Worm (Caenorhabditis elegans): ENCODE measurements around the gene tsct-1.

The tsct-1 gene

ce11 chrX:12480447-12480998 lies 46.6 kb downstream of the tsct-1 start, which contains the start of gene atf-6:
TSS of gene atf-6 (plus strand) at chrX:12480948.
- peak; percentile 53 for TF ChIP-seq nhr-237 (tag; optimal IDR thresholded peaks at IDR 0.05)
- no peak for TF ChIP-seq ceh-39 (tag; optimal IDR thresholded peaks at IDR 0.05)
- no peak for TF ChIP-seq tbx-8 (GFP tag; optimal IDR thresholded peaks at IDR 0.05)
- TF ChIP-seq bed-3 (GFP tag; optimal IDR thresholded peaks at IDR 0.05), result no peak
- TF ChIP-seq nhr-28 (tag; optimal IDR thresholded peaks at IDR 0.05), result no peak
- peak; percentile 46 for TF ChIP-seq lsy-2 (tag; optimal IDR thresholded peaks at IDR 0.05)
- peak; percentile 40 for TF ChIP-seq ces-1 (GFP tag; optimal IDR thresholded peaks at IDR 0.05)
- peak; percentile 71 for TF ChIP-seq unc-120 (tag; optimal IDR thresholded peaks at IDR 0.05; ENCODE audit: poor library complexity, severe bottlenecking)
- TF ChIP-seq ztf-11 (tag; optimal IDR thresholded peaks at IDR 0.05), result peak; percentile 6
- peak; percentile 46 for TF ChIP-seq nhr-2 (tag; optimal IDR thresholded peaks at IDR 0.05)
- TF ChIP-seq lin-32 (GFP tag; optimal IDR thresholded peaks at IDR 0.05), result peak; percentile 49
- TF ChIP-seq ceh-83 (GFP tag; optimal IDR thresholded peaks at IDR 0.05), result no peak
- no peak for TF ChIP-seq elt-3 (tag; optimal IDR thresholded peaks at IDR 0.05)
- TF ChIP-seq ham-2 (GFP tag; optimal IDR thresholded peaks at IDR 0.05), result peak; percentile 25
- peak; percentile 72 for TF ChIP-seq drap-1 (GFP tag; optimal IDR thresholded peaks at IDR 0.05)
- peak; percentile 3 for TF ChIP-seq ceh-43 (GFP tag; optimal IDR thresholded peaks at IDR 0.05)
- TF ChIP-seq nhr-12 (tag; optimal IDR thresholded peaks at IDR 0.05), result no peak
- TF ChIP-seq blmp-1 (tag; optimal IDR thresholded peaks at IDR 0.05), result no peak
- TF ChIP-seq pha-4 (tag; optimal IDR thresholded peaks at IDR 0.05), result peak; percentile 60
- no peak for TF ChIP-seq mab-5 (tag; optimal IDR thresholded peaks at IDR 0.05)
- TF ChIP-seq unc-62 (GFP tag; optimal IDR thresholded peaks at IDR 0.05), result peak; percentile 19
- peak; percentile 47 for TF ChIP-seq mep-1 (tag; optimal IDR thresholded peaks at IDR 0.05)
- no peak for TF ChIP-seq nhr-76 (tag; optimal IDR thresholded peaks at IDR 0.05)
- TF ChIP-seq flh-1 (GFP tag; optimal IDR thresholded peaks at IDR 0.05), result peak; percentile 38
- TF ChIP-seq elt-1 (tag; optimal IDR thresholded peaks at IDR 0.05; ENCODE audit: borderline replicate concordance, insufficient read depth), result no peak
- peak; percentile 68 for TF ChIP-seq cnd-1 (tag; optimal IDR thresholded peaks at IDR 0.05)
- peak; percentile 78 for TF ChIP-seq sptf-1 (tag; optimal IDR thresholded peaks at IDR 0.05)
- TF ChIP-seq unc-39 (tag; optimal IDR thresholded peaks at IDR 0.05), result no peak
- no peak for TF ChIP-seq snpc-4 (tag; optimal IDR thresholded peaks at IDR 0.05)
- peak; percentile 71 for TF ChIP-seq M03D4.4 (tag; optimal IDR thresholded peaks at IDR 0.05)
- peak; percentile 81 for TF ChIP-seq mls-2 (tag; optimal IDR thresholded peaks at IDR 0.05)
- TF ChIP-seq zip-8 (tag; optimal IDR thresholded peaks at IDR 0.05), result no peak
- no peak for TF ChIP-seq hlh-1 (tag; optimal IDR thresholded peaks at IDR 0.05)
- peak; percentile 64 for TF ChIP-seq lin-13 (tag; optimal IDR thresholded peaks at IDR 0.05)
- no peak for TF ChIP-seq sem-2 (GFP tag; optimal IDR thresholded peaks at IDR 0.05)

- TF ChIP-seq M03D4.4 (tag; optimal IDR thresholded peaks at IDR 0.05), result no peak
- no peak for TF ChIP-seq cnd-1 (tag; optimal IDR thresholded peaks at IDR 0.05)
- no peak for TF ChIP-seq nhr-76 (tag; optimal IDR thresholded peaks at IDR 0.05)
- no peak for TF ChIP-seq nhr-28 (tag; optimal IDR thresholded peaks at IDR 0.05)
- TF ChIP-seq ztf-11 (tag; optimal IDR thresholded peaks at IDR 0.05), result no peak
- TF ChIP-seq blmp-1 (tag; optimal IDR thresholded peaks at IDR 0.05), result no peak
- no peak for TF ChIP-seq nhr-2 (tag; optimal IDR thresholded peaks at IDR 0.05)
- TF ChIP-seq nhr-237 (tag; optimal IDR thresholded peaks at IDR 0.05), result no peak
- TF ChIP-seq sptf-1 (tag; optimal IDR thresholded peaks at IDR 0.05), result no peak
- TF ChIP-seq elt-1 (tag; optimal IDR thresholded peaks at IDR 0.05; ENCODE audit: borderline replicate concordance, insufficient read depth), result no peak
- TF ChIP-seq zip-8 (tag; optimal IDR thresholded peaks at IDR 0.05), result no peak
- TF ChIP-seq hlh-1 (tag; optimal IDR thresholded peaks at IDR 0.05), result no peak
- no peak for TF ChIP-seq elt-3 (tag; optimal IDR thresholded peaks at IDR 0.05)
- TF ChIP-seq mab-5 (tag; optimal IDR thresholded peaks at IDR 0.05), result no peak
- TF ChIP-seq mls-2 (tag; optimal IDR thresholded peaks at IDR 0.05), result no peak
- no peak for TF ChIP-seq snpc-4 (tag; optimal IDR thresholded peaks at IDR 0.05)
- TF ChIP-seq drap-1 (GFP tag; optimal IDR thresholded peaks at IDR 0.05), result no peak
- TF ChIP-seq ceh-39 (tag; optimal IDR thresholded peaks at IDR 0.05), result no peak
- no peak for TF ChIP-seq lin-32 (GFP tag; optimal IDR thresholded peaks at IDR 0.05)
Observed at ce11 chrX:12484078-12484477, 50.2 kb downstream of the tsct-1 start.

- TF ChIP-seq elt-1 (tag; optimal IDR thresholded peaks at IDR 0.05; ENCODE audit: borderline replicate concordance, insufficient read depth) (no peak), mls-2 (tag; optimal IDR thresholded peaks at IDR 0.05) (no peak), ceh-39 (tag; optimal IDR thresholded peaks at IDR 0.05) (no peak), blmp-1 (tag; optimal IDR thresholded peaks at IDR 0.05) (no peak), sptf-1 (tag; optimal IDR thresholded peaks at IDR 0.05) (no peak), nhr-28 (tag; optimal IDR thresholded peaks at IDR 0.05) (no peak), sem-2 (GFP tag; optimal IDR thresholded peaks at IDR 0.05) (no peak), flh-1 (GFP tag; optimal IDR thresholded peaks at IDR 0.05) (no peak), unc-39 (tag; optimal IDR thresholded peaks at IDR 0.05) (no peak), cnd-1 (tag; optimal IDR thresholded peaks at IDR 0.05) (no peak), zip-8 (tag; optimal IDR thresholded peaks at IDR 0.05) (no peak), tbx-8 (GFP tag; optimal IDR thresholded peaks at IDR 0.05) (no peak), drap-1 (GFP tag; optimal IDR thresholded peaks at IDR 0.05) (no peak), ceh-83 (GFP tag; optimal IDR thresholded peaks at IDR 0.05) (no peak), ceh-43 (GFP tag; optimal IDR thresholded peaks at IDR 0.05) (no peak), nhr-12 (tag; optimal IDR thresholded peaks at IDR 0.05) (no peak), lin-32 (GFP tag; optimal IDR thresholded peaks at IDR 0.05) (no peak), nhr-76 (tag; optimal IDR thresholded peaks at IDR 0.05) (no peak)
Observed at ce11 chrX:12484749-12485148, 50.9 kb downstream of the tsct-1 start, which contains the start of gene tbc-13. TSS of gene tbc-13 (plus strand) at chrX:12485049.

All from whole organism, mixed stage, embryonic.